Worm (Caenorhabditis elegans) whole organism, young adult: ENCODE measurements around the gene epg-4.

Source experiments
- C06A6.2 ChIP-seq: fragments of 200-800 bp; sonication (Bioruptor generic); conservative IDR thresholded peaks from 2 replicates; pipeline ENCODE4 v1.3.6; 2022; ENCODE audit warnings: missing genetic modification characterization, missing compliant biosample characterization
- C17E4.6 ChIP-seq: fragments of 200-800 bp; sonication (Bioruptor generic); IDR thresholded peaks from 2 replicates; pipeline ENCODE4 v1.3.6; 2022; ENCODE audit warnings: missing genetic modification reagents, missing genetic modification characterization, missing compliant biosample characterization
- F23B12.7 ChIP-seq: sonication (generic microtip); optimal IDR thresholded peaks from 2 replicates; lab custom pipeline; 2017; ENCODE audit warnings: missing genetic modification characterization, mild to moderate bottlenecking, missing compliant biosample characterization, antibody characterized with exemption, moderate library complexity; ENCODE audit not compliant: insufficient read depth
- F33H1.4 ChIP-seq: fragments of 200-800 bp; sonication (Bioruptor generic); IDR thresholded peaks from 2 replicates; pipeline ENCODE4 v1.3.6; 2022; ENCODE audit warnings: missing genetic modification reagents, missing genetic modification characterization, missing compliant biosample characterization
- F37B4.10 ChIP-seq: fragments of 200-800 bp; sonication (Bioruptor generic); IDR thresholded peaks from 2 replicates; pipeline ENCODE4 v1.3.6; 2022; ENCODE audit warnings: missing genetic modification characterization, missing compliant biosample characterization
- F39B2.1 ChIP-seq: fragments of 200-800 bp; sonication (Bioruptor generic); IDR thresholded peaks from 2 replicates; pipeline ENCODE4 v1.3.6; 2022; ENCODE audit warnings: missing genetic modification reagents, missing genetic modification characterization, missing compliant biosample characterization
- F49E8.2 ChIP-seq: sonication (generic microtip); optimal IDR thresholded peaks from 3 replicates; lab custom pipeline; 2017; ENCODE audit warnings: missing genetic modification characterization, mild to moderate bottlenecking, missing compliant biosample characterization, antibody characterized with exemption, moderate library complexity; ENCODE audit not compliant: insufficient read depth
- F57C9.4 ChIP-seq: sonication (generic microtip); optimal IDR thresholded peaks from 2 replicates; lab custom pipeline; 2017; ENCODE audit warnings: mild to moderate bottlenecking, missing genetic modification characterization, missing compliant biosample characterization
- T07F8.4 ChIP-seq: sonication (generic microtip); optimal IDR thresholded peaks from 2 replicates; lab custom pipeline; 2016; ENCODE audit warnings: mild to moderate bottlenecking, missing genetic modification characterization, moderate library complexity, missing compliant biosample characterization
- Y53F4B.3 ChIP-seq: fragments of 200-800 bp; sonication (Bioruptor generic); IDR thresholded peaks from 2 replicates; pipeline ENCODE4 v1.3.6; 2022; ENCODE audit warnings: missing genetic modification reagents, missing genetic modification characterization, missing compliant biosample characterization
- Y95B8A.8 ChIP-seq: fragments of 200-800 bp; sonication (Bioruptor generic); IDR thresholded peaks from 2 replicates; pipeline ENCODE4 v1.3.6; 2022; ENCODE audit warnings: missing genetic modification reagents, missing genetic modification characterization, missing compliant biosample characterization
- akir-1 ChIP-seq: fragments of 200-800 bp; sonication (Bioruptor generic); optimal IDR thresholded peaks from 2 replicates; lab custom pipeline; 2018; ENCODE audit warnings: mild to moderate bottlenecking, missing genetic modification characterization, moderate library complexity, missing compliant biosample characterization
- ama-1 ChIP-seq, 3 experiments: fragments of 150-350 bp in 1 of 3; sonication (generic microtip) in 2 of 3; optimal IDR thresholded peaks; 2 replicates each; lab custom pipeline; 2014 to 2018; ENCODE audit warnings: missing biosample characterization in 2 of 3, missing genetic modification characterization in 2 of 3, missing genetic modification reagents in 2 of 3
- attf-6 ChIP-seq: fragments of 200-800 bp; sonication (Bioruptor generic); IDR thresholded peaks from 2 replicates; pipeline ENCODE4 v1.3.6; 2022; ENCODE audit warnings: missing genetic modification reagents, missing genetic modification characterization, missing compliant biosample characterization
- ccch-3 ChIP-seq: fragments of 200-800 bp; sonication (Bioruptor generic); optimal IDR thresholded peaks from 2 replicates; lab custom pipeline; 2018; ENCODE audit warnings: mild to moderate bottlenecking, missing genetic modification characterization, missing compliant biosample characterization
- ceh-27 ChIP-seq: fragments of 200-800 bp; sonication (Bioruptor generic); optimal IDR thresholded peaks from 2 replicates; lab custom pipeline; 2018; ENCODE audit warnings: mild to moderate bottlenecking, missing genetic modification characterization, moderate library complexity, missing compliant biosample characterization
- ceh-40 ChIP-seq: fragments of 200-800 bp; sonication (Bioruptor generic); IDR thresholded peaks from 2 replicates; pipeline ENCODE4 v1.3.6; 2022; ENCODE audit warnings: missing genetic modification characterization, missing compliant biosample characterization
- ceh-79 ChIP-seq: sonication (generic microtip); optimal IDR thresholded peaks from 2 replicates; lab custom pipeline; 2017; ENCODE audit warnings: mild to moderate bottlenecking, missing genetic modification characterization, missing compliant biosample characterization
- ceh-91 ChIP-seq: fragments of 200-800 bp; sonication (Bioruptor generic); IDR thresholded peaks from 2 replicates; pipeline ENCODE4 v1.3.6; 2022; ENCODE audit warnings: missing genetic modification reagents, missing genetic modification characterization, missing compliant biosample characterization
- dox-1 ChIP-seq: fragments of 200-800 bp; sonication (Bioruptor generic); IDR thresholded peaks from 2 replicates; pipeline ENCODE4 v1.3.6; 2022; ENCODE audit warnings: missing genetic modification reagents, missing genetic modification characterization, missing compliant biosample characterization
- ets-4 ChIP-seq: fragments of 200-800 bp; sonication (Bioruptor generic); optimal IDR thresholded peaks from 2 replicates; lab custom pipeline; 2018; ENCODE audit warnings: mild to moderate bottlenecking, missing genetic modification characterization, missing compliant biosample characterization
- fkh-3 ChIP-seq: sonication (generic microtip); optimal IDR thresholded peaks from 2 replicates; lab custom pipeline; 2016; ENCODE audit warnings: mild to moderate bottlenecking, missing genetic modification characterization, missing compliant biosample characterization
- gei-17 ChIP-seq: fragments of 200-800 bp; sonication (Bioruptor generic); optimal IDR thresholded peaks from 2 replicates; lab custom pipeline; 2018; ENCODE audit warnings: mild to moderate bottlenecking, missing genetic modification characterization, missing compliant biosample characterization
- hsf-1 ChIP-seq: fragments of 200-800 bp; sonication (Bioruptor generic); IDR thresholded peaks from 2 replicates; pipeline ENCODE4 v1.3.6; 2022; ENCODE audit warnings: missing genetic modification reagents, missing genetic modification characterization, missing compliant biosample characterization
- let-607 ChIP-seq, 2 experiments: fragments of 200-800 bp in 1 of 2; sonication (Bioruptor generic) in 1 of 2; sonication (generic microtip) in 1 of 2; optimal IDR thresholded peaks; 2 replicates each; lab custom pipeline; 2016 to 2018; ENCODE audit warnings: mild to moderate bottlenecking in 2 of 2, missing compliant biosample characterization in 2 of 2, missing genetic modification characterization in 2 of 2, moderate library complexity in 2 of 2, missing genotype in 1 of 2
- lir-1 ChIP-seq: fragments of 200-800 bp; sonication (Bioruptor generic); conservative IDR thresholded peaks from 2 replicates; pipeline ENCODE4 v1.3.6; 2022; ENCODE audit warnings: missing genetic modification reagents, missing genetic modification characterization, missing compliant biosample characterization
- lsy-27 ChIP-seq: sonication (generic microtip); optimal IDR thresholded peaks from 2 replicates; lab custom pipeline; 2017; ENCODE audit warnings: missing genetic modification characterization, mild to moderate bottlenecking, missing compliant biosample characterization, antibody characterized with exemption, missing genotype, borderline replicate concordance; ENCODE audit not compliant: insufficient read depth
- madf-3 ChIP-seq: fragments of 200-800 bp; sonication (Bioruptor generic); IDR thresholded peaks from 2 replicates; pipeline ENCODE4 v1.3.6; 2022; ENCODE audit warnings: missing genetic modification reagents, missing genetic modification characterization, missing compliant biosample characterization
- mcd-1 ChIP-seq: fragments of 200-800 bp; sonication (Bioruptor generic); IDR thresholded peaks from 2 replicates; pipeline ENCODE4 v1.3.6; 2022; ENCODE audit warnings: missing genetic modification reagents, missing genetic modification characterization, missing compliant biosample characterization
- mes-4 ChIP-seq: sonication (generic microtip); optimal IDR thresholded peaks from 2 replicates; lab custom pipeline; 2016; ENCODE audit warnings: missing genotype, missing genetic modification characterization, missing compliant biosample characterization
- nhr-120 ChIP-seq: fragments of 200-800 bp; sonication (Bioruptor generic); IDR thresholded peaks from 2 replicates; pipeline ENCODE4 v1.3.6; 2022; ENCODE audit warnings: missing genetic modification characterization, missing compliant biosample characterization
- nhr-80 ChIP-seq: sonication (generic microtip); optimal IDR thresholded peaks from 2 replicates; lab custom pipeline; 2016; ENCODE audit warnings: missing genetic modification characterization, missing compliant biosample characterization
- pha-4 ChIP-seq: fragments of 150-350 bp; sonication (generic microtip); optimal IDR thresholded peaks from 2 replicates; lab custom pipeline; 2014; ENCODE audit warnings: missing biosample characterization, missing genetic modification reagents, missing genetic modification characterization
- rcor-1 ChIP-seq: fragments of 200-800 bp; sonication (Bioruptor generic); IDR thresholded peaks from 2 replicates; pipeline ENCODE4 v1.3.6; 2022; ENCODE audit warnings: missing genetic modification reagents, missing genetic modification characterization, missing compliant biosample characterization
- sdz-38 ChIP-seq: sonication (generic microtip); optimal IDR thresholded peaks from 2 replicates; lab custom pipeline; 2016; ENCODE audit warnings: missing genotype, missing genetic modification characterization, missing compliant biosample characterization
- tbx-9 ChIP-seq: sonication (generic microtip); optimal IDR thresholded peaks from 2 replicates; lab custom pipeline; 2016; ENCODE audit warnings: borderline replicate concordance, missing genetic modification characterization, inconsistent platforms, missing compliant biosample characterization
- unc-62 ChIP-seq: fragments of 150-350 bp; optimal IDR thresholded peaks from 2 replicates; lab custom pipeline; 2014; ENCODE audit warnings: missing biosample characterization, missing genetic modification reagents, missing genetic modification characterization

Gene epg-4

ce11 chrIII:7142172-7142601, 39.8 kb upstream of the epg-4 start (continued):
- peak; percentile 51 for TF ChIP-seq mcd-1 (GFP tag; lab: Robert Waterston, UW)
- TF ChIP-seq akir-1 (GFP tag; lab: Kevin White, UChicago) = no peak
- no peak for TF ChIP-seq nhr-80 (tag; lab: Kevin White, UChicago)
- 0 out of 2 replicates have a peak, but pooled peaks have one; percentile 49 for TF ChIP-seq ceh-40 (GFP tag; lab: Robert Waterston, UW)
- TF ChIP-seq F39B2.1 (GFP tag; lab: Robert Waterston, UW) = 0 out of 2 replicates have a peak, but pooled peaks have one; percentile 61
- peak; percentile 51; the same call in 1 of the 2 replicates for TF ChIP-seq ceh-91
- TF ChIP-seq F23B12.7 (tag; lab: Kevin White, UChicago) = no peak
- no peak for TF ChIP-seq lsy-27 (tag; lab: Kevin White, UChicago)
- no peak for TF ChIP-seq nhr-120
- TF ChIP-seq ama-1 (optimal IDR thresholded peaks at IDR 0.05; lab: Kevin White, UChicago) = peak; percentile 19
- TF ChIP-seq ama-1 (GFP tag; optimal IDR thresholded peaks at IDR 0.05; lab: Kevin White, UChicago) = peak in 1 of 2 experiments; percentile 11
- TF ChIP-seq F33H1.4 = peak; percentile 56
- TF ChIP-seq madf-3 = peak; percentile 77; the same call in 1 of the 2 replicates
- no peak for TF ChIP-seq fkh-3 (tag; lab: Kevin White, UChicago)
- TF ChIP-seq C17E4.6 (GFP tag; lab: Robert Waterston, UW) = peak; percentile 60
- no peak for TF ChIP-seq ets-4
- TF ChIP-seq ccch-3 = no peak
- TF ChIP-seq Y95B8A.8 (GFP tag; lab: Robert Waterston, UW) = peak; percentile 67; the same call in 1 of the 2 replicates
- TF ChIP-seq hsf-1 (GFP tag; lab: Robert Waterston, UW) = peak; percentile 56
- TF ChIP-seq F49E8.2 = peak; percentile 87
- TF ChIP-seq dox-1 (GFP tag; lab: Robert Waterston, UW) = peak; percentile 78
- TF ChIP-seq unc-62 (GFP tag; lab: Kevin White, UChicago) = no peak

- TF ChIP-seq ceh-79 (tag; lab: Kevin White, UChicago) = no peak
- no peak for TF ChIP-seq gei-17 (GFP tag; lab: Kevin White, UChicago)
- no peak for TF ChIP-seq ama-1 (optimal IDR thresholded peaks at IDR 0.05; lab: Kevin White, UChicago)
- no peak for TF ChIP-seq ama-1 (GFP tag; optimal IDR thresholded peaks at IDR 0.05; lab: Kevin White, UChicago)
- TF ChIP-seq T07F8.4 (tag; lab: Kevin White, UChicago) = no peak
- no peak for TF ChIP-seq Y53F4B.3 (GFP tag; lab: Robert Waterston, UW)
- no peak for TF ChIP-seq let-607 (tag; optimal IDR thresholded peaks at IDR 0.05; lab: Kevin White, UChicago)
- no peak for TF ChIP-seq fkh-3 (tag; lab: Kevin White, UChicago)
- TF ChIP-seq F37B4.10 (GFP tag; lab: Robert Waterston, UW) = no peak
- TF ChIP-seq attf-6 (GFP tag; lab: Robert Waterston, UW) = no peak
- no peak for TF ChIP-seq F23B12.7 (tag; lab: Kevin White, UChicago)
- TF ChIP-seq mcd-1 (GFP tag; lab: Robert Waterston, UW) = no peak
These were observed 37.2 kb upstream of the epg-4 start, which contains the start of gene glr-2 for ce11 chrIII:7144749-7145148. glr-2 (minus strand) TSS chrIII:7144959.

- no peak for TF ChIP-seq lir-1 (GFP tag; lab: Robert Waterston, UW)
- TF ChIP-seq C06A6.2 (GFP tag; lab: Robert Waterston, UW) = no peak
- TF ChIP-seq F23B12.7 (tag; lab: Kevin White, UChicago) = no peak
- TF ChIP-seq sdz-38 (tag; lab: Kevin White, UChicago) = no peak
- 0 out of 2 replicates have a peak, but pooled peaks have one; percentile 26 for TF ChIP-seq madf-3
These were observed 35.6 kb upstream of the epg-4 start for ce11 chrIII:7146341-7146740.

- TF ChIP-seq attf-6 (GFP tag; lab: Robert Waterston, UW) (no peak), tbx-9 (tag; lab: Kevin White, UChicago) (no peak), rcor-1 (GFP tag; lab: Robert Waterston, UW) (no peak), mes-4 (no peak), F33H1.4 (no peak), ceh-27 (GFP tag; lab: Kevin White, UChicago) (no peak), F57C9.4 (no peak), pha-4 (tag; lab: Kevin White, UChicago) (no peak)
These were observed 33.8 kb upstream of the epg-4 start for ce11 chrIII:7148191-7148590.
